Worm (Caenorhabditis elegans): Measurements from ENCODE around the gene M176.10.
A peak's percentile ranks its signal among the peaks of the same experiment; 100 is the strongest.

Gene M176.10

ce11 chrII:9427644-9428043 is 1.7 kb upstream of the M176.10 start, which contains the start of gene M176.5:
Gene M176.5, minus strand, starts transcription at chrII:9427744.
- TF ChIP-seq pha-4 (GFP tag; IDR thresholded peaks at IDR 0.05) (no peak), pha-4 (tag; optimal IDR thresholded peaks at IDR 0.05) (peak; percentile 42), unc-62 (GFP tag; optimal IDR thresholded peaks at IDR 0.05 in 1 of 2) (peak in 1 of 2 experiments; percentile 44), unc-62 (tag; optimal IDR thresholded peaks at IDR 0.05) (no peak), ama-1 (optimal IDR thresholded peaks at IDR 0.05) (no peak)

ce11 chrII:9421969-9422368 is 4.0 kb downstream of the M176.10 start, which contains the start of gene M176.11:
Gene M176.11, plus strand, starts transcription at chrII:9422269.
- TF ChIP-seq Y5F2A.4 (GFP tag; optimal IDR thresholded peaks at IDR 0.05), result no peak
- no peak for TF ChIP-seq tag-97 (GFP tag; IDR thresholded peaks at IDR 0.05)
- TF ChIP-seq daf-12 (tag; optimal IDR thresholded peaks at IDR 0.05), result no peak
- TF ChIP-seq skn-1 (tag; optimal IDR thresholded peaks at IDR 0.05), result no peak
- TF ChIP-seq spr-1 (tag; optimal IDR thresholded peaks at IDR 0.05), result no peak
- no peak for TF ChIP-seq jun-1 (tag; optimal IDR thresholded peaks at IDR 0.05)
- TF ChIP-seq hif-1 (tag; optimal IDR thresholded peaks at IDR 0.05), result no peak
- TF ChIP-seq hmg-1.1 (GFP tag; IDR thresholded peaks at IDR 0.05), result no peak
- no peak for TF ChIP-seq zag-1 (tag; optimal IDR thresholded peaks at IDR 0.05)
- TF ChIP-seq fos-1 (tag; optimal IDR thresholded peaks at IDR 0.05), result no peak
- no peak for TF ChIP-seq T26A8.4 (GFP tag; IDR thresholded peaks at IDR 0.05)
- no peak for TF ChIP-seq T20F7.1 (GFP tag; optimal IDR thresholded peaks at IDR 0.05)
- no peak for TF ChIP-seq D1046.2 (GFP tag; IDR thresholded peaks at IDR 0.05)
- TF ChIP-seq snpc-4 (tag; optimal IDR thresholded peaks at IDR 0.05), result no peak
- TF ChIP-seq nhr-77 (tag; optimal IDR thresholded peaks at IDR 0.05), result no peak
- no peak for TF ChIP-seq lim-7 (GFP tag; IDR thresholded peaks at IDR 0.05)

- TF ChIP-seq ceh-28 (tag; optimal IDR thresholded peaks at IDR 0.05) (no peak), fos-1 (tag; optimal IDR thresholded peaks at IDR 0.05) (no peak), lin-38 (GFP tag; IDR thresholded peaks at IDR 0.05) (no peak), R02D3.7 (tag; optimal IDR thresholded peaks at IDR 0.05) (no peak), dmd-8 (GFP tag; IDR thresholded peaks at IDR 0.05) (no peak), php-3 (GFP tag; IDR thresholded peaks at IDR 0.05) (no peak), madf-9 (GFP tag; conservative IDR thresholded peaks at IDR 0.05) (no peak), zfp-2 (tag; optimal IDR thresholded peaks at IDR 0.05) (no peak), Y5F2A.4 (GFP tag; optimal IDR thresholded peaks at IDR 0.05) (no peak), nhr-42 (GFP tag; IDR thresholded peaks at IDR 0.05) (no peak), hlh-30 (tag; optimal IDR thresholded peaks at IDR 0.05; ENCODE audit: insufficient read depth) (peak; percentile 24), ceh-32 (tag; optimal IDR thresholded peaks at IDR 0.05; ENCODE audit: poor library complexity) (no peak), ces-1 (GFP tag; optimal IDR thresholded peaks at IDR 0.05) (no peak), aly-2 (tag; optimal IDR thresholded peaks at IDR 0.05) (no peak), daf-12 (tag; optimal IDR thresholded peaks at IDR 0.05) (no peak), nhr-28 (tag; optimal IDR thresholded peaks at IDR 0.05) (peak; percentile 37), hif-1 (tag; optimal IDR thresholded peaks at IDR 0.05) (no peak), unc-62 (GFP tag; optimal IDR thresholded peaks at IDR 0.05 in 1 of 2) (peak in 1 of 2 experiments; percentile 91), unc-62 (tag; optimal IDR thresholded peaks at IDR 0.05) (no peak), mep-1 (tag; optimal IDR thresholded peaks at IDR 0.05) (no peak), hlh-11 (tag; optimal IDR thresholded peaks at IDR 0.05) (peak; percentile 3), egl-27 (tag; optimal IDR thresholded peaks at IDR 0.05) (no peak), nhr-102 (tag; optimal IDR thresholded peaks at IDR 0.05) (no peak), nhr-48 (tag; optimal IDR thresholded peaks at IDR 0.05) (no peak), daf-16 (GFP tag; optimal IDR thresholded peaks at IDR 0.05) (no peak), daf-16 (tag; optimal IDR thresholded peaks at IDR 0.05) (peak; percentile 10), arid-1 (GFP tag; conservative IDR thresholded peaks at IDR 0.05) (no peak), saeg-2 (GFP tag; IDR thresholded peaks at IDR 0.05) (no peak), lin-15B (tag; optimal IDR thresholded peaks at IDR 0.05) (no peak), lin-39 (tag; optimal IDR thresholded peaks at IDR 0.05) (no peak), hmg-1.1 (GFP tag; IDR thresholded peaks at IDR 0.05) (no peak), dmd-6 (GFP tag; IDR thresholded peaks at IDR 0.05) (peak; percentile 58), ceh-44 (GFP tag; IDR thresholded peaks at IDR 0.05) (no peak), jun-1 (tag; optimal IDR thresholded peaks at IDR 0.05) (no peak), mdl-1 (tag; optimal IDR thresholded peaks at IDR 0.05) (no peak)
Measured at ce11 chrII:9418843-9419532, 7.0 kb downstream of the M176.10 start.

Data from whole organism, L4 larva.